Fruit fly (Drosophila melanogaster) whole organism, wandering third instar larva: ENCODE results near the gene CG15358.

ENCODE experiments used
- CG32264 ChIP-seq: fragments of 200-800 bp; sonication (Bioruptor generic); optimal IDR thresholded peaks from 2 replicates; lab custom pipeline; 2016; ENCODE audit warnings: missing biosample characterization, missing genetic modification characterization
- Dif ChIP-seq: fragments of 200-275, 200-300 bp; sonication (Bioruptor generic); optimal IDR thresholded peaks from 2 replicates; lab custom pipeline; 2018; ENCODE audit warnings: missing biosample characterization, missing genetic modification characterization; ENCODE audit not compliant: partially characterized antibody
- Hr78 ChIP-seq: fragments of >200 bp; optimal IDR thresholded peaks from 2 replicates; lab custom pipeline; 2017; ENCODE audit warnings: missing biosample characterization, missing genetic modification characterization
- Hr83 ChIP-seq: fragments of 200-300 bp; sonication (Bioruptor generic); optimal IDR thresholded peaks from 2 replicates; lab custom pipeline; 2016; ENCODE audit warnings: missing biosample characterization, mild to moderate bottlenecking, missing genetic modification characterization, moderate library complexity; ENCODE audit not compliant: poor library complexity, severe bottlenecking
- dmrt93B ChIP-seq: fragments of 200-800 bp; sonication (Bioruptor generic); optimal IDR thresholded peaks from 2 replicates; lab custom pipeline; 2018; ENCODE audit warnings: missing biosample characterization, mild to moderate bottlenecking, missing genetic modification characterization
- h ChIP-seq: fragments of 200-800 bp; sonication (Bioruptor generic); optimal IDR thresholded peaks from 3 replicates; lab custom pipeline; 2016; ENCODE audit warnings: missing biosample characterization, mild to moderate bottlenecking, missing genetic modification characterization
- lola ChIP-seq: fragments of >200 bp; optimal IDR thresholded peaks from 2 replicates; lab custom pipeline; 2017; ENCODE audit warnings: missing biosample characterization, missing genetic modification characterization
- rgr ChIP-seq: fragments of 200-800 bp; sonication (Bioruptor generic); optimal IDR thresholded peaks from 3 replicates; lab custom pipeline; 2016; ENCODE audit warnings: missing biosample characterization, mild to moderate bottlenecking, missing genetic modification characterization
- usp ChIP-seq: fragments of >200 bp; optimal IDR thresholded peaks from 2 replicates; lab custom pipeline; 2017; ENCODE audit warnings: missing biosample characterization, missing genetic modification characterization
- woc ChIP-seq: sonication (Bioruptor generic); optimal IDR thresholded peaks from 2 replicates; lab custom pipeline; 2016; ENCODE audit warnings: missing biosample characterization, mild to moderate bottlenecking, missing genetic modification characterization

dm6 chr2L:1839019-1839418 is 44.0 kb downstream of the CG15358 start:
- TF ChIP-seq usp (GFP tag; lab: Kevin White, UChicago) (no peak), Hr78 (GFP tag; lab: Kevin White, UChicago) (no peak), CG32264 (GFP tag; lab: Kevin White, UChicago) (no peak), rgr (GFP tag; lab: Kevin White, UChicago) (no peak), Hr83 (no peak), lola (GFP tag; lab: Kevin White, UChicago) (no peak), woc (no peak), Dif (GFP tag; lab: Kevin White, UChicago) (no peak), h (GFP tag; lab: Kevin White, UChicago) (no peak), dmrt93B (GFP tag; lab: Kevin White, UChicago) (no peak)
